Worm (Caenorhabditis elegans) whole organism, L4 larva: ENCODE data around the gene T24H10.5.

Experiments used
- F10B5.3 ChIP-seq: sonication (generic microtip); optimal IDR thresholded peaks from 2 replicates; lab custom pipeline; 2016; ENCODE audit warnings: mild to moderate bottlenecking, missing genetic modification characterization, missing compliant biosample characterization
- F44E2.7 ChIP-seq: fragments of 200-800 bp; sonication (Bioruptor generic); IDR thresholded peaks from 2 replicates; pipeline ENCODE4 v2.1.2; 2022; ENCODE audit warnings: missing genetic modification characterization, missing compliant biosample characterization
- T20F7.1 ChIP-seq: fragments of 200-800 bp; sonication (Bioruptor generic); optimal IDR thresholded peaks from 2 replicates; lab custom pipeline; 2018; ENCODE audit warnings: mild to moderate bottlenecking, missing genetic modification characterization, missing compliant biosample characterization
- Y105C5A.15 ChIP-seq: fragments of 200-800 bp; sonication (Bioruptor generic); IDR thresholded peaks from 2 replicates; pipeline ENCODE4 v1.3.6; 2022; ENCODE audit warnings: missing genetic modification characterization, missing compliant biosample characterization
- Y75B8A.6 ChIP-seq: fragments of 200-800 bp; sonication (Bioruptor generic); IDR thresholded peaks from 2 replicates; pipeline ENCODE4 v1.3.6; 2022; ENCODE audit warnings: missing genetic modification reagents, missing genetic modification characterization, missing compliant biosample characterization
- ZK337.2 ChIP-seq: fragments of 200-800 bp; sonication (Bioruptor generic); IDR thresholded peaks from 2 replicates; pipeline ENCODE4 v1.3.6; 2022; ENCODE audit warnings: missing genetic modification reagents, missing genetic modification characterization, missing compliant biosample characterization
- ZK546.5 ChIP-seq, 2 experiments: sonication (generic microtip); optimal IDR thresholded peaks; 2 replicates each; lab custom pipeline; 2017; ENCODE audit warnings: missing biosample characterization in 2 of 2, missing genetic modification characterization in 2 of 2
- aly-2 ChIP-seq: sonication (generic microtip); optimal IDR thresholded peaks from 2 replicates; lab custom pipeline; 2018; ENCODE audit warnings: missing biosample characterization, missing genetic modification characterization
- ceh-20 ChIP-seq: fragments of 200-800 bp; sonication (Bioruptor generic); IDR thresholded peaks from 2 replicates; pipeline ENCODE4 v1.3.6; 2022; ENCODE audit warnings: missing genetic modification reagents, missing genetic modification characterization, missing compliant biosample characterization
- ceh-28 ChIP-seq: fragments of 150-350 bp; optimal IDR thresholded peaks from 2 replicates; lab custom pipeline; 2014; ENCODE audit warnings: missing biosample characterization, missing genetic modification reagents, missing genetic modification characterization
- ceh-32 ChIP-seq: sonication (generic microtip); optimal IDR thresholded peaks from 2 replicates; lab custom pipeline; 2016; ENCODE audit warnings: mild to moderate bottlenecking, missing genetic modification characterization, missing compliant biosample characterization; ENCODE audit not compliant: poor library complexity
- ceh-44 ChIP-seq: fragments of 200-800 bp; sonication (Bioruptor generic); IDR thresholded peaks from 2 replicates; pipeline ENCODE4 v1.3.6; 2022; ENCODE audit warnings: missing genetic modification reagents, missing genetic modification characterization, missing compliant biosample characterization
- ces-1 ChIP-seq: fragments of 150-350 bp; sonication (generic microtip); optimal IDR thresholded peaks from 4 replicates; lab custom pipeline; 2014; ENCODE audit warnings: missing biosample characterization, missing genetic modification reagents, missing genetic modification characterization
- cey-2 ChIP-seq: sonication (generic microtip); optimal IDR thresholded peaks from 3 replicates; lab custom pipeline; 2017; ENCODE audit warnings: missing genetic modification characterization, mild to moderate bottlenecking, missing compliant biosample characterization, antibody characterized with exemption, borderline replicate concordance; ENCODE audit not compliant: insufficient read depth
- daf-12 ChIP-seq: fragments of 150-350 bp; optimal IDR thresholded peaks from 2 replicates; lab custom pipeline; 2014; ENCODE audit warnings: missing biosample characterization, missing genetic modification reagents, missing genetic modification characterization
- daf-16 ChIP-seq, 3 experiments: sonication (generic microtip); optimal IDR thresholded peaks; 2 replicates each; lab custom pipeline; 2016 to 2017; ENCODE audit warnings: missing genetic modification characterization in 3 of 3, missing genetic modification reagents in 3 of 3, mild to moderate bottlenecking in 2 of 3, missing compliant biosample characterization in 2 of 3, missing biosample characterization in 1 of 3, moderate library complexity in 1 of 3
- dmd-6 ChIP-seq: fragments of 200-800 bp; sonication (Bioruptor generic); IDR thresholded peaks from 2 replicates; pipeline ENCODE4 v1.3.6; 2022; ENCODE audit warnings: missing genetic modification reagents, missing genetic modification characterization, missing compliant biosample characterization
- dpl-1 ChIP-seq: fragments of 150-350 bp; optimal IDR thresholded peaks from 2 replicates; lab custom pipeline; 2014; ENCODE audit warnings: missing biosample characterization, missing genetic modification reagents, missing genetic modification characterization
- duxl-1 ChIP-seq: sonication (generic microtip); optimal IDR thresholded peaks from 2 replicates; lab custom pipeline; 2016; ENCODE audit warnings: mild to moderate bottlenecking, missing genetic modification characterization, moderate library complexity, missing compliant biosample characterization; ENCODE audit not compliant: poor library complexity
- dve-1 ChIP-seq: sonication (generic microtip); optimal IDR thresholded peaks from 2 replicates; lab custom pipeline; 2017; ENCODE audit warnings: antibody characterized with exemption, mild to moderate bottlenecking, missing genetic modification characterization, missing compliant biosample characterization; ENCODE audit not compliant: insufficient read depth
- egl-43 ChIP-seq: fragments of 200-800 bp; sonication (Bioruptor generic); IDR thresholded peaks from 2 replicates; pipeline ENCODE4 v1.3.6; 2022; ENCODE audit warnings: missing genetic modification reagents, missing genetic modification characterization, missing compliant biosample characterization
- fkh-10 ChIP-seq: fragments of 150-350 bp; optimal IDR thresholded peaks from 2 replicates; lab custom pipeline; 2014; ENCODE audit warnings: missing biosample characterization, missing genetic modification reagents, missing genetic modification characterization
- gei-8 ChIP-seq: fragments of 200-800 bp; sonication (Bioruptor generic); optimal IDR thresholded peaks from 2 replicates; lab custom pipeline; 2018; ENCODE audit warnings: mild to moderate bottlenecking, missing genetic modification characterization, missing compliant biosample characterization
- hif-1 ChIP-seq, 2 experiments: sonication (generic microtip); optimal IDR thresholded peaks; 2 replicates each; lab custom pipeline; 2016 to 2017; ENCODE audit warnings: missing compliant biosample characterization in 2 of 2, missing genetic modification characterization in 2 of 2, missing genetic modification reagents in 2 of 2, missing genotype in 2 of 2, mild to moderate bottlenecking in 1 of 2
- hlh-11 ChIP-seq: fragments of 200-800 bp; sonication (Bioruptor generic); optimal IDR thresholded peaks from 2 replicates; lab custom pipeline; 2018; ENCODE audit warnings: mild to moderate bottlenecking, missing genetic modification characterization, missing compliant biosample characterization
- lin-13 ChIP-seq: fragments of 150-350 bp; optimal IDR thresholded peaks from 2 replicates; lab custom pipeline; 2014; ENCODE audit warnings: missing biosample characterization, missing genetic modification reagents, missing genetic modification characterization
- lin-29 ChIP-seq: fragments of 200-800 bp; sonication (Bioruptor generic); IDR thresholded peaks from 2 replicates; pipeline ENCODE4 v1.3.6; 2022; ENCODE audit warnings: missing genetic modification reagents, missing genetic modification characterization, missing compliant biosample characterization
- lin-39 ChIP-seq: fragments of 150-350 bp; optimal IDR thresholded peaks from 2 replicates; lab custom pipeline; 2014; ENCODE audit warnings: missing biosample characterization, missing genetic modification reagents, missing genetic modification characterization
- madf-9 ChIP-seq: fragments of 200-800 bp; sonication (Bioruptor generic); conservative IDR thresholded peaks from 2 replicates; pipeline ENCODE4 v1.3.6; 2022; ENCODE audit warnings: missing genetic modification reagents, missing genetic modification characterization, missing compliant biosample characterization
- mdt-29 ChIP-seq: fragments of 200-800 bp; sonication (Bioruptor generic); IDR thresholded peaks from 2 replicates; pipeline ENCODE4 v1.3.6; 2022; ENCODE audit warnings: missing genetic modification reagents, missing genetic modification characterization, missing compliant biosample characterization
- mes-2 ChIP-seq: sonication (generic microtip); optimal IDR thresholded peaks from 2 replicates; lab custom pipeline; 2016; ENCODE audit warnings: missing genotype, mild to moderate bottlenecking, missing genetic modification characterization, missing compliant biosample characterization; ENCODE audit not compliant: poor library complexity, severe bottlenecking
- nhr-10 ChIP-seq: fragments of 150-350 bp; optimal IDR thresholded peaks from 2 replicates; lab custom pipeline; 2014; ENCODE audit warnings: missing biosample characterization, missing genetic modification characterization
- nhr-237 ChIP-seq: sonication (generic microtip); optimal IDR thresholded peaks from 2 replicates; lab custom pipeline; 2017; ENCODE audit warnings: missing biosample characterization, missing genetic modification characterization
- nhr-28 ChIP-seq: fragments of 150-350 bp; optimal IDR thresholded peaks from 2 replicates; lab custom pipeline; 2014; ENCODE audit warnings: missing biosample characterization, missing genetic modification characterization
- nhr-6 ChIP-seq: fragments of 150-350 bp; optimal IDR thresholded peaks from 2 replicates; lab custom pipeline; 2014; ENCODE audit warnings: missing biosample characterization, missing genetic modification characterization
- nhr-77 ChIP-seq: fragments of 150-350 bp; optimal IDR thresholded peaks from 2 replicates; lab custom pipeline; 2014; ENCODE audit warnings: missing biosample characterization, missing genetic modification characterization
- pha-4 ChIP-seq, 2 experiments: fragments of 150-350 bp in 1 of 2; fragments of 200-800 bp in 1 of 2; sonication (Bioruptor generic) in 1 of 2; IDR thresholded peaks in 1 of 2; optimal IDR thresholded peaks in 1 of 2; 2 replicates each; pipeline versions ENCODE4 v1.3.6 to Lab custom; 2014 to 2022; ENCODE audit warnings: missing genetic modification characterization in 2 of 2, missing genetic modification reagents in 2 of 2, missing biosample characterization in 1 of 2, missing compliant biosample characterization in 1 of 2
- rbr-2 ChIP-seq: sonication (generic microtip); optimal IDR thresholded peaks from 2 replicates; lab custom pipeline; 2016; ENCODE audit warnings: missing genotype, missing genetic modification characterization, missing compliant biosample characterization
- saeg-2 ChIP-seq: fragments of 200-800 bp; sonication (Bioruptor generic); IDR thresholded peaks from 2 replicates; pipeline ENCODE4 v1.3.6; 2022; ENCODE audit warnings: missing genetic modification reagents, missing genetic modification characterization, missing compliant biosample characterization
- set-16 ChIP-seq: fragments of 200-800 bp; sonication (Bioruptor generic); IDR thresholded peaks from 2 replicates; pipeline ENCODE4 v1.3.6; 2022; ENCODE audit warnings: missing genetic modification reagents, missing genetic modification characterization, missing compliant biosample characterization
- snpc-1.2 ChIP-seq: fragments of 200-800 bp; sonication (Bioruptor generic); IDR thresholded peaks from 2 replicates; pipeline ENCODE4 v1.3.6; 2022; ENCODE audit warnings: missing genetic modification reagents, missing genetic modification characterization, missing compliant biosample characterization
- tag-97 ChIP-seq: fragments of 200-800 bp; sonication (Bioruptor generic); IDR thresholded peaks from 2 replicates; pipeline ENCODE4 v1.3.6; 2022; ENCODE audit warnings: missing genetic modification characterization, missing compliant biosample characterization
- unc-39 ChIP-seq: sonication (generic microtip); optimal IDR thresholded peaks from 2 replicates; lab custom pipeline; 2017; ENCODE audit warnings: missing biosample characterization, missing genetic modification characterization
- unc-62 ChIP-seq, 3 experiments: fragments of 150-350 bp in 1 of 3; sonication (generic microtip); optimal IDR thresholded peaks in 2 of 3; peaks in 1 of 3; 1 replicate in 1 of 3; 2 replicates in 2 of 3; lab custom pipeline; 2014 to 2017; ENCODE audit warnings: missing biosample characterization in 3 of 3, missing genetic modification characterization in 3 of 3, missing genetic modification reagents in 3 of 3, missing genotype in 1 of 3
- zfp-3 ChIP-seq: fragments of 200-800 bp; sonication (Bioruptor generic); conservative IDR thresholded peaks from 2 replicates; pipeline ENCODE4 v1.3.6; 2022; ENCODE audit warnings: missing genetic modification reagents, missing genetic modification characterization, missing compliant biosample characterization
- zip-11 ChIP-seq: fragments of 200-800 bp; sonication (Bioruptor generic); IDR thresholded peaks from 2 replicates; pipeline ENCODE4 v1.3.6; 2022; ENCODE audit warnings: missing genetic modification characterization, missing compliant biosample characterization
- zip-2 ChIP-seq: fragments of 150-350 bp; optimal IDR thresholded peaks from 2 replicates; lab custom pipeline; 2014; ENCODE audit warnings: missing biosample characterization, missing genetic modification characterization
- ztf-11 ChIP-seq: fragments of 150-350 bp; optimal IDR thresholded peaks from 2 replicates; lab custom pipeline; 2014; ENCODE audit warnings: missing biosample characterization, missing genetic modification characterization
- ztf-7 ChIP-seq: fragments of 150-350 bp; optimal IDR thresholded peaks from 2 replicates; lab custom pipeline; 2014; ENCODE audit warnings: missing biosample characterization, missing genetic modification characterization

The T24H10.5 gene

ce11 chrII:9111471-9112016, 10.6 kb downstream of the T24H10.5 start (continued):
- no peak for TF ChIP-seq F10B5.3 (tag; lab: Kevin White, UChicago)
- TF ChIP-seq duxl-1 = no peak
- TF ChIP-seq daf-16 (GFP tag; optimal IDR thresholded peaks at IDR 0.05; lab: Kevin White, UChicago) = no peak
- peak; percentile 34 for TF ChIP-seq daf-16 (tag; optimal IDR thresholded peaks at IDR 0.05; lab: Kevin White, UChicago)
- no peak for TF ChIP-seq daf-12 (tag; lab: Kevin White, UChicago)
- TF ChIP-seq ceh-28 (tag; lab: Kevin White, UChicago) = no peak
- TF ChIP-seq ztf-7 (tag; lab: Kevin White, UChicago) = no peak
- TF ChIP-seq zip-2 (tag; lab: Kevin White, UChicago) = no peak
- no peak for TF ChIP-seq ZK546.5 (tag; optimal IDR thresholded peaks at IDR 0.05; lab: Kevin White, UChicago)
- TF ChIP-seq Y105C5A.15 (GFP tag; lab: Robert Waterston, UW) = no peak
- no peak for TF ChIP-seq zip-11 (GFP tag; lab: Robert Waterston, UW)
- no peak for TF ChIP-seq lin-39 (tag; lab: Kevin White, UChicago)
- TF ChIP-seq mes-2 (tag; lab: Kevin White, UChicago) = no peak
- TF ChIP-seq ceh-32 (tag; lab: Kevin White, UChicago) = no peak
- TF ChIP-seq lin-29 = no peak
- no peak for TF ChIP-seq F44E2.7 (GFP tag; lab: Robert Waterston, UW)
- no peak for TF ChIP-seq rbr-2 (tag; lab: Kevin White, UChicago)
- TF ChIP-seq snpc-1.2 (GFP tag; lab: Robert Waterston, UW) = no peak
- TF ChIP-seq nhr-237 (tag; lab: Kevin White, UChicago) = no peak
- no peak for TF ChIP-seq cey-2 (tag; lab: Kevin White, UChicago)
- no peak for TF ChIP-seq fkh-10 (GFP tag; lab: Kevin White, UChicago)
- TF ChIP-seq tag-97 (GFP tag; lab: Robert Waterston, UW) = no peak
- TF ChIP-seq pha-4 (GFP tag; IDR thresholded peaks at IDR 0.05; lab: Robert Waterston, UW) = no peak
- TF ChIP-seq pha-4 (tag; optimal IDR thresholded peaks at IDR 0.05; lab: Kevin White, UChicago) = no peak
- no peak for TF ChIP-seq dve-1
- TF ChIP-seq dmd-6 (GFP tag; lab: Robert Waterston, UW) = peak; percentile 52; the same call in 1 of the 2 replicates
- no peak for TF ChIP-seq egl-43
- no peak for TF ChIP-seq hif-1 (tag; optimal IDR thresholded peaks at IDR 0.05; lab: Kevin White, UChicago)
- no peak for TF ChIP-seq ceh-44 (GFP tag; lab: Robert Waterston, UW)
- no peak for TF ChIP-seq gei-8 (GFP tag; lab: Kevin White, UChicago)
- no peak for TF ChIP-seq nhr-6 (tag; lab: Kevin White, UChicago)
- peak in 1 of 2 experiments; percentile 91 for TF ChIP-seq unc-62 (GFP tag; optimal IDR thresholded peaks at IDR 0.05 in 1 of 2; lab: Kevin White, UChicago)
- TF ChIP-seq unc-62 (tag; optimal IDR thresholded peaks at IDR 0.05; lab: Kevin White, UChicago) = no peak
- TF ChIP-seq T20F7.1 (GFP tag; lab: Kevin White, UChicago) = no peak
- no peak for TF ChIP-seq ZK337.2 (GFP tag; lab: Robert Waterston, UW)
- no peak for TF ChIP-seq saeg-2
- TF ChIP-seq madf-9 (GFP tag; lab: Robert Waterston, UW) = no peak
- no peak for TF ChIP-seq Y75B8A.6 (GFP tag; lab: Robert Waterston, UW)
- no peak for TF ChIP-seq nhr-10 (tag; lab: Kevin White, UChicago)
- TF ChIP-seq mdt-29 (GFP tag; lab: Robert Waterston, UW) = no peak
- TF ChIP-seq hlh-11 (tag; lab: Kevin White, UChicago) = peak; percentile 58
- TF ChIP-seq unc-39 = no peak
- no peak for TF ChIP-seq set-16 (GFP tag; lab: Robert Waterston, UW)
- no peak for TF ChIP-seq dpl-1
- no peak for TF ChIP-seq ces-1 (GFP tag; lab: Kevin White, UChicago)
- TF ChIP-seq nhr-77 (tag; lab: Kevin White, UChicago) = peak; percentile 3
- TF ChIP-seq ceh-20 (GFP tag; lab: Robert Waterston, UW) = no peak
- TF ChIP-seq zfp-3 = no peak
- TF ChIP-seq aly-2 (tag; lab: Kevin White, UChicago) = no peak
- TF ChIP-seq lin-13 (GFP tag; lab: Kevin White, UChicago) = no peak
- peak; percentile 89 for TF ChIP-seq nhr-28 (tag; lab: Kevin White, UChicago)
- TF ChIP-seq ztf-11 = no peak
